Worm (Caenorhabditis elegans): ENCODE data around the gene F56H9.2.
A peak's percentile ranks its signal among the peaks of the same experiment; 100 is the strongest.

F56H9.2 gene

ce11 chrV:12632048-12632447, 5.4 kb upstream of the F56H9.2 start, which contains the start of gene srx-113:
srx-113 (minus strand) TSS chrV:12632148.
- no peak for TF ChIP-seq zag-1 (tag; optimal IDR thresholded peaks at IDR 0.05)
- TF ChIP-seq nhr-77 (tag; optimal IDR thresholded peaks at IDR 0.05) = no peak
- TF ChIP-seq ceh-82 (tag; optimal IDR thresholded peaks at IDR 0.05) = no peak
- TF ChIP-seq unc-55 (GFP tag; optimal IDR thresholded peaks at IDR 0.05) = no peak

ce11 chrV:12633046-12633445, 4.4 kb upstream of the F56H9.2 start:
- TF ChIP-seq ztf-1 (GFP tag; conservative IDR thresholded peaks at IDR 0.05) = no peak

ce11 chrV:12634050-12634449, 3.4 kb upstream of the F56H9.2 start:
- no peak for TF ChIP-seq F13H6.1 (tag; optimal IDR thresholded peaks at IDR 0.05)
- TF ChIP-seq mab-5 (tag; optimal IDR thresholded peaks at IDR 0.05) = no peak
- no peak for TF ChIP-seq ama-1 (optimal IDR thresholded peaks at IDR 0.05)
- TF ChIP-seq ceh-82 (tag; optimal IDR thresholded peaks at IDR 0.05) = no peak
- no peak for TF ChIP-seq ztf-11 (tag; optimal IDR thresholded peaks at IDR 0.05)
- no peak for TF ChIP-seq C34F6.9 (tag; optimal IDR thresholded peaks at IDR 0.05)
- no peak for TF ChIP-seq aly-2 (tag; optimal IDR thresholded peaks at IDR 0.05)
- TF ChIP-seq zag-1 (tag; optimal IDR thresholded peaks at IDR 0.05) = no peak
- TF ChIP-seq R02D3.7 (tag; optimal IDR thresholded peaks at IDR 0.05) = no peak
- TF ChIP-seq nhr-12 (tag; optimal IDR thresholded peaks at IDR 0.05) = no peak
- TF ChIP-seq lin-13 (GFP tag; optimal IDR thresholded peaks at IDR 0.05) = no peak
- TF ChIP-seq nhr-25 (tag; optimal IDR thresholded peaks at IDR 0.05) = no peak
- TF ChIP-seq lin-11 (tag; optimal IDR thresholded peaks at IDR 0.05) = no peak
- no peak for TF ChIP-seq unc-55 (GFP tag; optimal IDR thresholded peaks at IDR 0.05)
- TF ChIP-seq snpc-4 (tag; optimal IDR thresholded peaks at IDR 0.05) = no peak

ce11 chrV:12634746-12635145, 2.7 kb upstream of the F56H9.2 start:
- TF ChIP-seq gmeb-1 (tag; optimal IDR thresholded peaks at IDR 0.05) = no peak
- no peak for TF ChIP-seq lsy-2 (tag; optimal IDR thresholded peaks at IDR 0.05)
- no peak for TF ChIP-seq alr-1 (tag; optimal IDR thresholded peaks at IDR 0.05)
- no peak for TF ChIP-seq lin-39 (tag; optimal IDR thresholded peaks at IDR 0.05)
- peak; percentile 55 for TF ChIP-seq sma-9 (GFP tag; optimal IDR thresholded peaks at IDR 0.05)
- no peak for TF ChIP-seq sma-9 (tag; optimal IDR thresholded peaks at IDR 0.05)
- TF ChIP-seq nhr-21 (tag; optimal IDR thresholded peaks at IDR 0.05) = no peak

- TF ChIP-seq unc-39 (tag; optimal IDR thresholded peaks at IDR 0.05) (no peak), ztf-4 (tag; optimal IDR thresholded peaks at IDR 0.05) (peak; percentile 4), sem-4 (tag; optimal IDR thresholded peaks at IDR 0.05) (no peak), R02D3.7 (tag; optimal IDR thresholded peaks at IDR 0.05) (no peak), lin-13 (GFP tag; optimal IDR thresholded peaks at IDR 0.05) (no peak), nhr-129 (tag; optimal IDR thresholded peaks at IDR 0.05) (peak; percentile 83), nhr-6 (tag; optimal IDR thresholded peaks at IDR 0.05) (no peak), nhr-10 (tag; optimal IDR thresholded peaks at IDR 0.05) (no peak), nhr-77 (tag; optimal IDR thresholded peaks at IDR 0.05) (no peak), aly-2 (tag; optimal IDR thresholded peaks at IDR 0.05) (no peak), lsy-2 (tag; optimal IDR thresholded peaks at IDR 0.05) (no peak), egl-27 (tag; optimal IDR thresholded peaks at IDR 0.05) (no peak), skn-1 (tag; optimal IDR thresholded peaks at IDR 0.05) (no peak), ZK546.5 (tag; optimal IDR thresholded peaks at IDR 0.05) (no peak), sma-3 (GFP tag; optimal IDR thresholded peaks at IDR 0.05) (peak; percentile 92), mbf-1 (tag; optimal IDR thresholded peaks at IDR 0.05) (no peak), gmeb-1 (tag; optimal IDR thresholded peaks at IDR 0.05) (peak; percentile 72), elt-1 (tag; optimal IDR thresholded peaks at IDR 0.05) (no peak), crh-2 (tag; optimal IDR thresholded peaks at IDR 0.05) (peak; percentile 42), blmp-1 (tag; optimal IDR thresholded peaks at IDR 0.05; ENCODE audit: insufficient read depth) (no peak), nhr-25 (tag; optimal IDR thresholded peaks at IDR 0.05) (no peak), lin-11 (tag; optimal IDR thresholded peaks at IDR 0.05) (no peak), unc-62 (GFP tag; optimal IDR thresholded peaks at IDR 0.05) (no peak), lin-39 (tag; optimal IDR thresholded peaks at IDR 0.05) (no peak), unc-55 (GFP tag; optimal IDR thresholded peaks at IDR 0.05) (no peak), dmd-4 (tag; optimal IDR thresholded peaks at IDR 0.05) (no peak), nhr-12 (tag; optimal IDR thresholded peaks at IDR 0.05) (no peak), peb-1 (tag; optimal IDR thresholded peaks at IDR 0.05) (no peak), ceh-82 (tag; optimal IDR thresholded peaks at IDR 0.05) (no peak), fos-1 (tag; optimal IDR thresholded peaks at IDR 0.05) (peak; percentile 15), ztf-1 (GFP tag; conservative IDR thresholded peaks at IDR 0.05) (no peak), C34F6.9 (tag; optimal IDR thresholded peaks at IDR 0.05) (peak; percentile 63), mab-5 (tag; optimal IDR thresholded peaks at IDR 0.05) (no peak), ama-1 (optimal IDR thresholded peaks at IDR 0.05) (no peak), Y55F3AM.14 (GFP tag; optimal IDR thresholded peaks at IDR 0.05) (no peak), nhr-21 (tag; optimal IDR thresholded peaks at IDR 0.05) (peak; percentile 22), mdl-1 (tag; optimal IDR thresholded peaks at IDR 0.05) (peak in 1 of 2 experiments; percentile 27), nhr-237 (tag; optimal IDR thresholded peaks at IDR 0.05) (no peak), sma-9 (GFP tag; optimal IDR thresholded peaks at IDR 0.05) (peak; percentile 91), sma-9 (tag; optimal IDR thresholded peaks at IDR 0.05) (no peak)
Measured at ce11 chrV:12635218-12635617, 2.2 kb upstream of the F56H9.2 start.
